Worm (Caenorhabditis elegans) whole organism, late embryonic: Measurements from ENCODE around the gene F10E9.10.

ENCODE experiments used
- ama-1 ChIP-seq: fragments of 150-350 bp; optimal IDR thresholded peaks from 2 replicates; lab custom pipeline; 2014
- ceh-2 ChIP-seq: sonication (generic microtip); optimal IDR thresholded peaks from 2 replicates; lab custom pipeline; 2016; ENCODE audit warnings: missing genotype, missing genetic modification characterization, missing compliant biosample characterization
- ceh-9 ChIP-seq: sonication (generic microtip); optimal IDR thresholded peaks from 2 replicates; lab custom pipeline; 2016; ENCODE audit warnings: mild to moderate bottlenecking, missing genetic modification characterization, inconsistent platforms, missing compliant biosample characterization
- elt-4 ChIP-seq: sonication (generic microtip); optimal IDR thresholded peaks from 2 replicates; lab custom pipeline; 2016; ENCODE audit warnings: missing genetic modification characterization, missing compliant biosample characterization
- madf-2 ChIP-seq: sonication (generic microtip); optimal IDR thresholded peaks from 2 replicates; lab custom pipeline; 2017; ENCODE audit warnings: missing genetic modification characterization, missing compliant biosample characterization
- nhr-11 ChIP-seq: fragments of 150-350 bp; optimal IDR thresholded peaks from 2 replicates; lab custom pipeline; 2014; ENCODE audit warnings: missing biosample characterization, missing genetic modification characterization
- nhr-232 ChIP-seq: sonication (generic microtip); optimal IDR thresholded peaks from 2 replicates; lab custom pipeline; 2016; ENCODE audit warnings: missing genetic modification characterization, missing compliant biosample characterization
- npax-4 ChIP-seq: sonication (generic microtip); optimal IDR thresholded peaks from 2 replicates; lab custom pipeline; 2016; ENCODE audit warnings: missing genetic modification characterization, missing compliant biosample characterization
- pha-2 ChIP-seq: sonication (generic microtip); optimal IDR thresholded peaks from 2 replicates; lab custom pipeline; 2017; ENCODE audit warnings: mild to moderate bottlenecking, missing genetic modification characterization, missing compliant biosample characterization
- pqm-1 ChIP-seq: sonication (generic microtip); optimal IDR thresholded peaks from 2 replicates; lab custom pipeline; 2016; ENCODE audit warnings: missing genetic modification characterization, missing compliant biosample characterization
- syd-9 ChIP-seq: sonication (generic microtip); optimal IDR thresholded peaks from 2 replicates; lab custom pipeline; 2016; ENCODE audit warnings: mild to moderate bottlenecking, missing genetic modification characterization, moderate library complexity, missing compliant biosample characterization

DNA sequence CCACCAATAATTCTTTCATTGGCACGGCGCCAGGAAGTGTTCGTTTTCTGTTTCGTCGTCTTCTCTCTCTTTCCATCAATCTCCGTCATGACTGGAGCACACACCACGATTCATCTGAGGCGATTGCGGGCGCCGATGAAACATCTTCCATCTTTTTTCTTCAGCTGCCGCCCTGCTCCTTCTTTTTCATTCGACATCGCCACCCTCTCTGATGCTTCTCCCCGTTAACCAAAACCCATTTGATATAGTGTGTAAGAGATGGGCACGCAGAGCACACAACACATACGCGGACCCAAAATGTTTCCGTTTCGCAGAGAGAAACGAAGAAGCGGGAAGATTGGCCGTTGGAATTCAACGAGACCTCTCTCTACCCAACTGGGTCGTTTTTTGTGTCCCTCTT lies 32.6 kb downstream of the F10E9.10 start:
- TF ChIP-seq ama-1 (no peak), nhr-11 (tag; lab: Kevin White, UChicago) (no peak), ceh-9 (no peak), madf-2 (tag; lab: Kevin White, UChicago) (no peak), npax-4 (no peak), pha-2 (tag; lab: Kevin White, UChicago) (no peak), elt-4 (no peak), nhr-232 (tag; lab: Kevin White, UChicago) (no peak), pqm-1 (tag; lab: Kevin White, UChicago) (no peak), syd-9 (tag; lab: Kevin White, UChicago) (no peak), ceh-2 (tag; lab: Kevin White, UChicago) (no peak)
